Fruit fly (Drosophila melanogaster) whole organism, embryonic: ENCODE data around the gene ast.
A peak's percentile ranks its signal among the peaks of the same experiment; 100 is the strongest.

Source experiments
- CG10267 ChIP-seq: fragments of 200-800 bp; sonication (Bioruptor generic); optimal IDR thresholded peaks from 2 replicates; lab custom pipeline; 2018; ENCODE audit warnings: missing biosample characterization, mild to moderate bottlenecking, missing genetic modification characterization, moderate library complexity
- CG10543 ChIP-seq: fragments of 200-800 bp; sonication (Bioruptor generic); optimal IDR thresholded peaks from 3 replicates; lab custom pipeline; 2017; ENCODE audit warnings: missing biosample characterization, mild to moderate bottlenecking, missing genetic modification characterization, moderate library complexity
- CG10979 ChIP-seq: fragments of 200-800 bp; sonication (Bioruptor generic); optimal IDR thresholded peaks from 2 replicates; lab custom pipeline; 2018; ENCODE audit warnings: missing biosample characterization, mild to moderate bottlenecking, missing genetic modification characterization, moderate library complexity
- CG11085 ChIP-seq: fragments of 200-800 bp; sonication (Bioruptor generic); IDR thresholded peaks from 2 replicates; pipeline ENCODE4 v1.3.6; 2022; ENCODE audit warnings: missing biosample characterization, missing genetic modification characterization
- CG12219 ChIP-seq: fragments of 200-800 bp; sonication (Bioruptor generic); optimal IDR thresholded peaks from 3 replicates; lab custom pipeline; 2018; ENCODE audit warnings: missing biosample characterization, mild to moderate bottlenecking, missing genetic modification characterization
- CG13287 ChIP-seq: fragments of 200-800 bp; sonication (Bioruptor generic); IDR thresholded peaks from 2 replicates; pipeline ENCODE4 v1.3.6; 2022; ENCODE audit warnings: missing biosample characterization, missing genetic modification characterization; ENCODE audit not compliant: partially characterized antibody
- CG13775 ChIP-seq: fragments of 200-800 bp; sonication (Bioruptor generic); optimal IDR thresholded peaks from 3 replicates; lab custom pipeline; 2017; ENCODE audit warnings: missing biosample characterization, mild to moderate bottlenecking, missing genetic modification characterization
- CG15011 ChIP-seq: fragments of 200-800 bp; sonication (Bioruptor generic); optimal IDR thresholded peaks from 3 replicates; lab custom pipeline; 2018; ENCODE audit warnings: missing biosample characterization, mild to moderate bottlenecking, missing genetic modification characterization
- CG15269 ChIP-seq: fragments of 200-800 bp; sonication (Bioruptor generic); optimal IDR thresholded peaks from 2 replicates; lab custom pipeline; 2018; ENCODE audit warnings: missing biosample characterization, mild to moderate bottlenecking, missing genetic modification characterization, moderate library complexity
- CG1602 ChIP-seq: fragments of 200-800 bp; sonication (Bioruptor generic); optimal IDR thresholded peaks from 3 replicates; lab custom pipeline; 2016; ENCODE audit warnings: missing biosample characterization, missing genetic modification characterization
- CG2129 ChIP-seq: fragments of 200-800 bp; sonication (Bioruptor generic); IDR thresholded peaks from 2 replicates; pipeline ENCODE4 v1.3.6; 2022; ENCODE audit warnings: missing biosample characterization, missing genetic modification characterization; ENCODE audit not compliant: partially characterized antibody
- CG2875 ChIP-seq: fragments of 200-800 bp; sonication (Bioruptor generic); optimal IDR thresholded peaks from 2 replicates; lab custom pipeline; 2017; ENCODE audit warnings: missing biosample characterization, mild to moderate bottlenecking, missing genetic modification characterization, missing genetic modification reagents
- CG31388 ChIP-seq: fragments of 200-800 bp; sonication (Bioruptor generic); optimal IDR thresholded peaks from 2 replicates; lab custom pipeline; 2016; ENCODE audit warnings: missing biosample characterization, missing genetic modification characterization
- CG33557 ChIP-seq: fragments of 200-800 bp; sonication (Bioruptor generic); optimal IDR thresholded peaks from 2 replicates; lab custom pipeline; 2019; ENCODE audit warnings: missing biosample characterization, mild to moderate bottlenecking, missing genetic modification characterization, moderate library complexity
- CG4424 ChIP-seq: fragments of 200-800 bp; sonication (Bioruptor generic); optimal IDR thresholded peaks from 3 replicates; lab custom pipeline; 2016; ENCODE audit warnings: missing biosample characterization, missing genetic modification characterization
- CG6654 ChIP-seq: fragments of 200-800 bp; sonication (Bioruptor generic); optimal IDR thresholded peaks from 2 replicates; lab custom pipeline; 2017; ENCODE audit warnings: missing biosample characterization, mild to moderate bottlenecking, missing genetic modification characterization
- CG7786 ChIP-seq: fragments of 200-800 bp; sonication (Bioruptor generic); optimal IDR thresholded peaks from 2 replicates; lab custom pipeline; 2016; ENCODE audit warnings: missing biosample characterization, missing genetic modification characterization
- CG8388 ChIP-seq: fragments of 200-800 bp; sonication (Bioruptor generic); optimal IDR thresholded peaks from 2 replicates; lab custom pipeline; 2019; ENCODE audit warnings: missing biosample characterization, mild to moderate bottlenecking, missing genetic modification characterization, moderate library complexity
- CTCF ChIP-seq: fragments of 200-800 bp; sonication (Bioruptor generic); optimal IDR thresholded peaks from 2 replicates; lab custom pipeline; 2017; ENCODE audit warnings: missing biosample characterization, mild to moderate bottlenecking, missing genetic modification characterization, moderate library complexity
- CrebB ChIP-seq: fragments of 200-800 bp; sonication (Bioruptor generic); optimal IDR thresholded peaks from 3 replicates; lab custom pipeline; 2018; ENCODE audit warnings: missing biosample characterization, mild to moderate bottlenecking, missing genetic modification characterization
- Dip2 ChIP-seq: fragments of 200-800 bp; sonication (Bioruptor generic); IDR thresholded peaks from 2 replicates; pipeline ENCODE4 v1.3.6; 2022; ENCODE audit warnings: missing biosample characterization, missing genetic modification characterization
- Dref ChIP-seq: fragments of 200-800 bp; sonication (Bioruptor generic); IDR thresholded peaks from 2 replicates; pipeline ENCODE4 v1.3.6; 2022; ENCODE audit warnings: missing biosample characterization, missing genetic modification characterization
- Gug ChIP-seq: fragments of 200-800 bp; sonication (Bioruptor generic); IDR thresholded peaks from 4 replicates; pipeline ENCODE4 v1.3.6; 2022; ENCODE audit warnings: missing biosample characterization, missing genetic modification characterization
- HLHmδ ChIP-seq: fragments of 200-800 bp; sonication (Bioruptor generic); optimal IDR thresholded peaks from 2 replicates; lab custom pipeline; 2018; ENCODE audit warnings: missing biosample characterization, mild to moderate bottlenecking, missing genetic modification characterization, moderate library complexity
- Lhr ChIP-seq: fragments of 200-800 bp; sonication (Bioruptor generic); optimal IDR thresholded peaks from 3 replicates; lab custom pipeline; 2017; ENCODE audit warnings: mild to moderate bottlenecking, missing biosample characterization, missing genetic modification reagents, missing genetic modification characterization
- MBD-R2 ChIP-seq: fragments of 200-800 bp; sonication (Bioruptor generic); IDR thresholded peaks from 2 replicates; pipeline ENCODE4 v1.3.6; 2022; ENCODE audit warnings: missing biosample characterization, missing genetic modification characterization
- MTF-1 ChIP-seq: fragments of 200-800 bp; sonication (Bioruptor generic); optimal IDR thresholded peaks from 2 replicates; lab custom pipeline; 2018; ENCODE audit warnings: missing biosample characterization, mild to moderate bottlenecking, missing genetic modification characterization, borderline replicate concordance
- Optix ChIP-seq: fragments of 200-800 bp; sonication (Bioruptor generic); IDR thresholded peaks from 3 replicates; pipeline ENCODE4 v1.3.6; 2022; ENCODE audit warnings: missing biosample characterization, missing genetic modification characterization
- Pdp1 ChIP-seq, 2 experiments: fragments of 200-800 bp; sonication (Bioruptor generic); optimal IDR thresholded peaks; 3 replicates each; lab custom pipeline; 2016; ENCODE audit warnings: missing biosample characterization in 2 of 2, missing genetic modification characterization in 2 of 2, mild to moderate bottlenecking in 1 of 2, moderate library complexity in 1 of 2
- Sox100B ChIP-seq: fragments of 200-800 bp; sonication (Bioruptor generic); optimal IDR thresholded peaks from 3 replicates; lab custom pipeline; 2018; ENCODE audit warnings: missing biosample characterization, mild to moderate bottlenecking, missing genetic modification characterization
- Sry-δ ChIP-seq: fragments of 200-800 bp; sonication (Bioruptor generic); optimal IDR thresholded peaks from 2 replicates; lab custom pipeline; 2016; ENCODE audit warnings: missing biosample characterization, missing genetic modification characterization
- Trl ChIP-seq, 3 experiments: fragments of >200 bp in 2 of 3; fragments of 200-800 bp in 1 of 3; sonication (Bioruptor generic) in 1 of 3; optimal IDR thresholded peaks; 2 replicates in 1 of 3; 3 replicates in 2 of 3; lab custom pipeline; 2016 to 2017; ENCODE audit warnings: missing biosample characterization in 1 of 3, missing genetic modification characterization in 1 of 3
- ara ChIP-seq: fragments of 200-800 bp; sonication (Bioruptor generic); IDR thresholded peaks from 2 replicates; pipeline ENCODE4 v1.3.6; 2022; ENCODE audit warnings: missing biosample characterization, missing genetic modification characterization
- ato ChIP-seq: fragments of 200-800 bp; sonication (Bioruptor generic); IDR thresholded peaks from 2 replicates; pipeline ENCODE4 v1.3.6; 2022; ENCODE audit warnings: missing biosample characterization, missing genetic modification characterization; ENCODE audit not compliant: partially characterized antibody
- bigmax ChIP-seq: fragments of 200-800 bp; sonication (Bioruptor generic); optimal IDR thresholded peaks from 2 replicates; lab custom pipeline; 2018; ENCODE audit warnings: missing biosample characterization, mild to moderate bottlenecking, missing genetic modification characterization
- dati ChIP-seq: fragments of 200-800 bp; sonication (Bioruptor generic); IDR thresholded peaks from 2 replicates; pipeline ENCODE4 v1.3.6; 2022; ENCODE audit warnings: missing biosample characterization, missing genetic modification characterization
- dm ChIP-seq: fragments of 200-800 bp; sonication (Bioruptor generic); optimal IDR thresholded peaks from 3 replicates; lab custom pipeline; 2016; ENCODE audit warnings: missing biosample characterization, missing genetic modification characterization
- gt ChIP-seq: fragments of 200-800 bp; sonication (Bioruptor generic); IDR thresholded peaks from 2 replicates; pipeline ENCODE4 v1.3.6; 2022; ENCODE audit warnings: missing biosample characterization, missing genetic modification characterization
- ind ChIP-seq: fragments of 200-800 bp; sonication (Bioruptor generic); optimal IDR thresholded peaks from 3 replicates; lab custom pipeline; 2016; ENCODE audit warnings: missing biosample characterization, missing genetic modification characterization
- kni ChIP-seq: fragments of 200-800 bp; sonication (Bioruptor generic); optimal IDR thresholded peaks from 3 replicates; lab custom pipeline; 2017; ENCODE audit warnings: mild to moderate bottlenecking, missing biosample characterization, missing genetic modification reagents, missing genetic modification characterization
- knrl ChIP-seq: fragments of 200-800 bp; sonication (Bioruptor generic); IDR thresholded peaks from 3 replicates; pipeline ENCODE4 v1.3.6; 2022; ENCODE audit warnings: missing biosample characterization, missing genetic modification characterization; ENCODE audit not compliant: partially characterized antibody
- repo ChIP-seq: fragments of 200-800 bp; sonication (Bioruptor generic); optimal IDR thresholded peaks from 2 replicates; lab custom pipeline; 2016; ENCODE audit warnings: missing biosample characterization, missing genetic modification characterization
- ro ChIP-seq: fragments of 200-800 bp; sonication (Bioruptor generic); IDR thresholded peaks from 2 replicates; pipeline ENCODE4 v1.3.6; 2022; ENCODE audit warnings: missing biosample characterization, missing genetic modification characterization
- schlank ChIP-seq: fragments of 200-800 bp; sonication (Bioruptor generic); optimal IDR thresholded peaks from 2 replicates; lab custom pipeline; 2018; ENCODE audit warnings: missing biosample characterization, mild to moderate bottlenecking, missing genetic modification characterization
- sqz ChIP-seq: fragments of 200-800 bp; sonication (Bioruptor generic); optimal IDR thresholded peaks from 3 replicates; lab custom pipeline; 2018; ENCODE audit warnings: missing biosample characterization, mild to moderate bottlenecking, missing genetic modification characterization
- unpg ChIP-seq: fragments of 200-800 bp; sonication (Bioruptor generic); optimal IDR thresholded peaks from 3 replicates; lab custom pipeline; 2018; ENCODE audit warnings: missing biosample characterization, mild to moderate bottlenecking, missing genetic modification characterization, moderate library complexity
- vfl ChIP-seq: fragments of 200-800 bp; sonication (Bioruptor generic); optimal IDR thresholded peaks from 2 replicates; lab custom pipeline; 2016; ENCODE audit warnings: missing biosample characterization, missing genetic modification characterization
- zfh2 ChIP-seq: fragments of 200-800 bp; sonication (Bioruptor generic); optimal IDR thresholded peaks from 2 replicates; lab custom pipeline; 2016; ENCODE audit warnings: missing biosample characterization, missing genetic modification characterization

The ast gene

dm6 chr2L:1128932-1129887, 51.5 kb downstream of the ast start, which contains the start of the genes Pino and TBC1D23 (continued):
- TF ChIP-seq CG12219 (GFP tag; lab: Kevin White, UChicago) (no peak), CG15269 (tag; lab: Kevin White, UChicago) (peak; percentile 79), knrl (GFP tag; lab: Robert Waterston, UW) (peak; percentile 84), CG7786 (peak; percentile 24), CG10979 (tag; lab: Kevin White, UChicago) (peak; percentile 54), sqz (GFP tag; lab: Kevin White, UChicago) (no peak), CG1602 (peak; percentile 75), ara (GFP tag; lab: Robert Waterston, UW) (peak; percentile 63), CG10267 (tag; lab: Kevin White, UChicago) (peak; percentile 67), ind (GFP tag; lab: Kevin White, UChicago) (peak; percentile 81), CG15011 (GFP tag; lab: Kevin White, UChicago) (no peak), Sox100B (GFP tag; lab: Kevin White, UChicago) (peak; percentile 71), MBD-R2 (GFP tag; lab: Robert Waterston, UW) (peak; percentile 26; the same call in 1 of the 2 replicates), HLHmδ (no peak), Dref (GFP tag; lab: Robert Waterston, UW) (peak; percentile 68), CG31388 (GFP tag; lab: Kevin White, UChicago) (peak; percentile 25), CG2129 (GFP tag; lab: Robert Waterston, UW) (peak; percentile 41; the same call in 1 of the 2 replicates), CG11085 (GFP tag; lab: Robert Waterston, UW) (peak; percentile 42; the same call in 1 of the 2 replicates), dati (GFP tag; lab: Robert Waterston, UW) (no peak), CG6654 (GFP tag; lab: Kevin White, UChicago) (no peak), zfh2 (GFP tag; lab: Kevin White, UChicago) (peak; percentile 69), ro (peak; percentile 35), unpg (peak; percentile 59), ato (GFP tag; lab: Robert Waterston, UW) (no peak), repo (GFP tag; lab: Kevin White, UChicago) (no peak), gt (GFP tag; lab: Robert Waterston, UW) (no peak), CG8388 (peak; percentile 61), CG13287 (GFP tag; lab: Robert Waterston, UW) (peak; percentile 76), CTCF (GFP tag; lab: Kevin White, UChicago) (no peak), CG10543 (GFP tag; lab: Kevin White, UChicago) (peak; percentile 75), CrebB (tag; lab: Kevin White, UChicago) (peak; percentile 14), CG33557 (peak; percentile 57), Gug (GFP tag; lab: Robert Waterston, UW) (peak; percentile 73; the same call in 3 of the 4 replicates), Optix (GFP tag; lab: Robert Waterston, UW) (no peak), Pdp1 (GFP tag; optimal IDR thresholded peaks at IDR 0.05; lab: Kevin White, UChicago) (peak; percentile 26 to 41), CG13775 (peak; percentile 75), CG2875 (GFP tag; lab: Kevin White, UChicago) (peak; percentile 15), dm (GFP tag; lab: Kevin White, UChicago) (no peak), schlank (tag; lab: Kevin White, UChicago) (no peak), CG4424 (GFP tag; lab: Kevin White, UChicago) (peak; percentile 64), MTF-1 (no peak), kni (GFP tag; lab: Kevin White, UChicago) (no peak), Dip2 (GFP tag; lab: Robert Waterston, UW) (no peak), Sry-δ (GFP tag; lab: Kevin White, UChicago) (peak; percentile 84), vfl (GFP tag; lab: Kevin White, UChicago) (peak; percentile 76), Lhr (GFP tag; lab: Kevin White, UChicago) (peak; percentile 4), bigmax (GFP tag; lab: Kevin White, UChicago) (no peak), Trl (optimal IDR thresholded peaks at IDR 0.05; lab: Kevin White, UChicago) (no peak), Trl (GFP tag; optimal IDR thresholded peaks at IDR 0.05; lab: Kevin White, UChicago) (peak; percentile 2)
